Fruit fly (Drosophila melanogaster): ENCODE results near the gene ndl.

Gene ndl

dm6 chr3L:6605925-6606324 is 2.8 kb upstream of the ndl start, which contains the start of gene zpg (continued):
- TF ChIP-seq CG31388 (GFP tag; optimal IDR thresholded peaks at IDR 0.05): no peak
- peak; percentile 16; the same call in 1 of the 3 replicates for TF ChIP-seq hb (GFP tag; IDR thresholded peaks at IDR 0.05; ENCODE audit: partially characterized antibody)
- TF ChIP-seq HLH4C (GFP tag; IDR thresholded peaks at IDR 0.05; ENCODE audit: partially characterized antibody): peak; percentile 37; the same call in 1 of the 3 replicates
- TF ChIP-seq Myb (GFP tag; optimal IDR thresholded peaks at IDR 0.05): peak; percentile 96
- TF ChIP-seq Gug (GFP tag; IDR thresholded peaks at IDR 0.05): no peak
- TF ChIP-seq CG16813 (GFP tag; IDR thresholded peaks at IDR 0.05; ENCODE audit: partially characterized antibody): peak; percentile 54
- TF ChIP-seq Xbp1 (GFP tag; optimal IDR thresholded peaks at IDR 0.05): peak; percentile 8
- TF ChIP-seq MBD-R2 (GFP tag; IDR thresholded peaks at IDR 0.05): peak; percentile 97
- peak; percentile 98 for TF ChIP-seq CG9437 (GFP tag; optimal IDR thresholded peaks at IDR 0.05)
- no peak for TF ChIP-seq CG8290 (GFP tag; optimal IDR thresholded peaks at IDR 0.05)
- peak in 1 of 2 experiments; percentile 11 for TF ChIP-seq CG8290 (tag; optimal IDR thresholded peaks at IDR 0.05)
- no peak for TF ChIP-seq Camta (GFP tag; optimal IDR thresholded peaks at IDR 0.05)
- TF ChIP-seq btn (GFP tag; optimal IDR thresholded peaks at IDR 0.05): no peak
- peak; percentile 38 for TF ChIP-seq bcd (GFP tag; optimal IDR thresholded peaks at IDR 0.05)
- peak; percentile 72 for TF ChIP-seq CG12659 (GFP tag; optimal IDR thresholded peaks at IDR 0.05)
- TF ChIP-seq zfh1 (GFP tag; IDR thresholded peaks at IDR 0.05): 0 out of 3 replicates have a peak, but pooled peaks have one; percentile 17
- peak; percentile 39; the same call in 1 of the 2 replicates for TF ChIP-seq CG9932 (GFP tag; IDR thresholded peaks at IDR 0.05)
- TF ChIP-seq Med (GFP tag): peak; percentile 93

dm6 chr3L:6589429-6590062 is 13.6 kb downstream of the ndl start, which contains the start of gene jv:
TSS of gene jv (minus strand) at chr3L:6589479.
- TF ChIP-seq CG10366 (GFP tag; IDR thresholded peaks at IDR 0.05) (peak; percentile 15; the same call in 1 of the 2 replicates), CG34224 (GFP tag; IDR thresholded peaks at IDR 0.05; ENCODE audit: partially characterized antibody) (no peak), nmo (GFP tag; optimal IDR thresholded peaks at IDR 0.05) (peak; percentile 41), sc (optimal IDR thresholded peaks at IDR 0.05) (no peak), sc (GFP tag; optimal IDR thresholded peaks at IDR 0.05) (no peak), Abd-B (GFP tag; optimal IDR thresholded peaks at IDR 0.05) (peak; percentile 21), zfh2 (GFP tag; optimal IDR thresholded peaks at IDR 0.05) (no peak), Hr3 (GFP tag; optimal IDR thresholded peaks at IDR 0.05) (peak; percentile 30), tll (GFP tag; optimal IDR thresholded peaks at IDR 0.05) (no peak), oc (tag; optimal IDR thresholded peaks at IDR 0.05) (peak; percentile 31), NfI (GFP tag; optimal IDR thresholded peaks at IDR 0.05) (no peak), CG17328 (GFP tag; IDR thresholded peaks at IDR 0.05) (peak; percentile 48), CG4820 (GFP tag; optimal IDR thresholded peaks at IDR 0.05) (peak; percentile 13), CG9437 (GFP tag; optimal IDR thresholded peaks at IDR 0.05) (no peak), Oaz (GFP tag; IDR thresholded peaks at IDR 0.05) (no peak), CG8388 (GFP tag; optimal IDR thresholded peaks at IDR 0.05) (peak; percentile 28), CG30431 (GFP tag; optimal IDR thresholded peaks at IDR 0.05) (no peak), tgo (GFP tag; IDR thresholded peaks at IDR 0.05) (peak; percentile 30; the same call in 1 of the 3 replicates), CG14667 (GFP tag; IDR thresholded peaks at IDR 0.05) (no peak), Sin3A (optimal IDR thresholded peaks at IDR 0.05) (no peak), CG13296 (GFP tag; optimal IDR thresholded peaks at IDR 0.05) (no peak), MBD-R2 (GFP tag; IDR thresholded peaks at IDR 0.05) (no peak), Chrac-16 (GFP tag; optimal IDR thresholded peaks at IDR 0.05) (no peak), esg (GFP tag; conservative IDR thresholded peaks at IDR 0.05) (0 out of 2 replicates have a peak, but pooled peaks have one; percentile 14), HLH54F (GFP tag; optimal IDR thresholded peaks at IDR 0.05) (no peak), sim (GFP tag; IDR thresholded peaks at IDR 0.05) (peak; percentile 37; the same call in 1 of the 2 replicates), gcm (GFP tag; optimal IDR thresholded peaks at IDR 0.05) (no peak), kah (GFP tag; optimal IDR thresholded peaks at IDR 0.05) (no peak), CG17385 (GFP tag; optimal IDR thresholded peaks at IDR 0.05) (peak; percentile 18), CG9876 (GFP tag; optimal IDR thresholded peaks at IDR 0.05) (no peak), tna (GFP tag; IDR thresholded peaks at IDR 0.05; ENCODE audit: partially characterized antibody) (no peak), dmrt11E (tag; optimal IDR thresholded peaks at IDR 0.05) (peak; percentile 58), Ets65A (GFP tag) (no peak)

Measured in whole organism, embryonic.